Worm (Caenorhabditis elegans): ENCODE results near the gene fat-2.

fat-2 gene

ce11 chrIV:13323823-13324359 lies at the start of gene fat-2:
Gene fat-2, plus strand, starts transcription at chrIV:13323873.
- TF ChIP-seq zim-3 (tag; optimal IDR thresholded peaks at IDR 0.05) (peak; percentile 2), nhr-90 (tag; optimal IDR thresholded peaks at IDR 0.05) (no peak)

- no peak for TF ChIP-seq unc-130 (GFP tag; optimal IDR thresholded peaks at IDR 0.05)
- no peak for TF ChIP-seq B0336.3 (GFP tag; IDR thresholded peaks at IDR 0.05)
- no peak for TF ChIP-seq ceh-40 (GFP tag; IDR thresholded peaks at IDR 0.05)
- TF ChIP-seq nhr-90 (tag; optimal IDR thresholded peaks at IDR 0.05): no peak
Observed at ce11 chrIV:13282778-13283177, 40.9 kb upstream of the fat-2 start, which contains the start of gene cpsf-3. Gene cpsf-3, minus strand, starts transcription at chrIV:13282878.

- no peak for TF ChIP-seq ekl-4 (GFP tag; IDR thresholded peaks at IDR 0.05)
- TF ChIP-seq tbx-9 (tag; optimal IDR thresholded peaks at IDR 0.05; ENCODE audit: borderline replicate concordance): no peak
- no peak for TF ChIP-seq bed-1 (GFP tag; IDR thresholded peaks at IDR 0.05)
- TF ChIP-seq cebp-2 (GFP tag; IDR thresholded peaks at IDR 0.05): 0 out of 2 replicates have a peak, but pooled peaks have one; percentile 51
- TF ChIP-seq ets-4 (GFP tag; optimal IDR thresholded peaks at IDR 0.05): no peak
- TF ChIP-seq Y79H2A.3 (GFP tag; conservative IDR thresholded peaks at IDR 0.05): no peak
- TF ChIP-seq efl-1 (GFP tag; optimal IDR thresholded peaks at IDR 0.05): peak; percentile 21
- no peak for TF ChIP-seq mcd-1 (GFP tag; IDR thresholded peaks at IDR 0.05)
- peak; percentile 16 for TF ChIP-seq attf-5 (GFP tag; optimal IDR thresholded peaks at IDR 0.05)
- TF ChIP-seq xnd-1 (tag; optimal IDR thresholded peaks at IDR 0.05): no peak
Observed at ce11 chrIV:13289321-13289720, 34.4 kb upstream of the fat-2 start, which contains the start of gene Y67H2A.10. Gene Y67H2A.10, minus strand, starts transcription at chrIV:13289504.

ce11 chrIV:13290239-13290638 lies 33.4 kb upstream of the fat-2 start:
- TF ChIP-seq snpc-4 (GFP tag; optimal IDR thresholded peaks at IDR 0.05) (no peak), snpc-4 (tag; optimal IDR thresholded peaks at IDR 0.05) (peak in 1 of 4 experiments; percentile 43), hlh-12 (tag; optimal IDR thresholded peaks at IDR 0.05) (no peak), dpl-1 (GFP tag; optimal IDR thresholded peaks at IDR 0.05) (peak; percentile 4), madf-6 (GFP tag; IDR thresholded peaks at IDR 0.05) (peak; percentile 48; the same call in 1 of the 2 replicates), F49E8.2 (tag; optimal IDR thresholded peaks at IDR 0.05; ENCODE audit: insufficient read depth) (peak; percentile 54), lin-26 (GFP tag; IDR thresholded peaks at IDR 0.05) (no peak), lsl-1 (GFP tag; optimal IDR thresholded peaks at IDR 0.05) (peak; percentile 81), D2030.7 (GFP tag; IDR thresholded peaks at IDR 0.05) (peak; percentile 50; the same call in 1 of the 2 replicates), xnd-1 (tag; optimal IDR thresholded peaks at IDR 0.05) (peak; percentile 20), F33H1.4 (GFP tag; IDR thresholded peaks at IDR 0.05) (peak; percentile 77), ceh-91 (GFP tag; IDR thresholded peaks at IDR 0.05) (0 out of 2 replicates have a peak, but pooled peaks have one; percentile 24), hmg-1.2 (GFP tag; IDR thresholded peaks at IDR 0.05) (no peak)

ce11 chrIV:13297746-13298145 lies 25.9 kb upstream of the fat-2 start, which contains the start of the genes Y67H2A.2 and micu-1:
Gene Y67H2A.2, minus strand, starts transcription at chrIV:13297819.
Gene micu-1, plus strand, starts transcription at chrIV:13297926.
- TF ChIP-seq him-1 (tag; optimal IDR thresholded peaks at IDR 0.05) (no peak), unc-130 (GFP tag; optimal IDR thresholded peaks at IDR 0.05) (no peak), ztf-18 (tag; optimal IDR thresholded peaks at IDR 0.05) (no peak), snpc-4 (GFP tag; optimal IDR thresholded peaks at IDR 0.05) (no peak), snpc-4 (tag; optimal IDR thresholded peaks at IDR 0.05) (peak in 2 of 4 experiments; percentile 30 to 59), dpl-1 (GFP tag; optimal IDR thresholded peaks at IDR 0.05) (no peak), cebp-2 (GFP tag; IDR thresholded peaks at IDR 0.05) (no peak), F52B5.7 (tag; optimal IDR thresholded peaks at IDR 0.05) (no peak), let-607 (tag; optimal IDR thresholded peaks at IDR 0.05) (no peak), T26A5.8 (tag; optimal IDR thresholded peaks at IDR 0.05) (no peak), B0035.1 (tag; optimal IDR thresholded peaks at IDR 0.05) (no peak), K11D2.4 (GFP tag; IDR thresholded peaks at IDR 0.05) (peak; percentile 16; the same call in 1 of the 2 replicates), lin-54 (GFP tag; optimal IDR thresholded peaks at IDR 0.05) (peak; percentile 40), rpc-1 (optimal IDR thresholded peaks at IDR 0.05) (no peak), rpc-1 (tag; optimal IDR thresholded peaks at IDR 0.05) (no peak), F39B2.1 (GFP tag; IDR thresholded peaks at IDR 0.05) (no peak), hmg-20 (GFP tag; IDR thresholded peaks at IDR 0.05) (no peak), Y56A3A.18 (GFP tag; IDR thresholded peaks at IDR 0.05) (no peak), ceh-79 (tag; optimal IDR thresholded peaks at IDR 0.05) (no peak), madf-10 (tag; optimal IDR thresholded peaks at IDR 0.05) (peak; percentile 16), bed-2 (GFP tag; IDR thresholded peaks at IDR 0.05) (no peak)

Data from whole organism, young adult.